Worm (Caenorhabditis elegans) whole organism, L1 larva: ENCODE data around the gene F58A3.3.

Experiments used
- C04F5.9 ChIP-seq: sonication (generic microtip); optimal IDR thresholded peaks from 2 replicates; lab custom pipeline; 2016; ENCODE audit warnings: missing genetic modification characterization, missing compliant biosample characterization
- C16A3.4 ChIP-seq: fragments of 150-350 bp; optimal IDR thresholded peaks from 2 replicates; lab custom pipeline; 2014; ENCODE audit warnings: missing biosample characterization, missing genetic modification characterization
- C34B4.2 ChIP-seq: sonication (generic microtip); optimal IDR thresholded peaks from 2 replicates; lab custom pipeline; 2017; ENCODE audit warnings: mild to moderate bottlenecking, missing genetic modification characterization, missing compliant biosample characterization
- F16B12.6 ChIP-seq: fragments of 150-350 bp; optimal IDR thresholded peaks from 2 replicates; lab custom pipeline; 2014; ENCODE audit warnings: missing biosample characterization, missing genetic modification characterization
- aha-1 ChIP-seq: fragments of 150-350 bp; optimal IDR thresholded peaks from 2 replicates; lab custom pipeline; 2014; ENCODE audit warnings: missing biosample characterization, missing genetic modification characterization
- blmp-1 ChIP-seq: fragments of 150-350 bp; optimal IDR thresholded peaks from 2 replicates; lab custom pipeline; 2014; ENCODE audit warnings: missing biosample characterization, missing genetic modification characterization
- ceh-63 ChIP-seq: fragments of 200-800 bp; sonication (Bioruptor generic); optimal IDR thresholded peaks from 2 replicates; lab custom pipeline; 2018; ENCODE audit warnings: mild to moderate bottlenecking, missing genetic modification characterization, missing compliant biosample characterization
- ceh-8 ChIP-seq: fragments of 200-800 bp; sonication (Bioruptor generic); optimal IDR thresholded peaks from 2 replicates; lab custom pipeline; 2018; ENCODE audit warnings: mild to moderate bottlenecking, missing genetic modification characterization, moderate library complexity, missing compliant biosample characterization
- ceh-82 ChIP-seq, 3 experiments: fragments of 150-350 bp in 1 of 3; sonication (generic microtip) in 2 of 3; optimal IDR thresholded peaks; 2 replicates each; lab custom pipeline; 2014 to 2017; ENCODE audit warnings: missing biosample characterization in 3 of 3, missing genetic modification characterization in 3 of 3
- ceh-88 ChIP-seq: fragments of 200-800 bp; sonication (Bioruptor generic); IDR thresholded peaks from 2 replicates; pipeline ENCODE4 v1.3.6; 2022; ENCODE audit warnings: missing genetic modification characterization, missing compliant biosample characterization
- ceh-90 ChIP-seq: sonication (generic microtip); optimal IDR thresholded peaks from 2 replicates; lab custom pipeline; 2016; ENCODE audit warnings: missing genetic modification characterization, missing compliant biosample characterization
- ces-1 ChIP-seq: fragments of 150-350 bp; optimal IDR thresholded peaks from 2 replicates; lab custom pipeline; 2014; ENCODE audit warnings: missing biosample characterization, missing genetic modification reagents, missing genetic modification characterization
- dpl-1 ChIP-seq, 3 experiments: fragments of 150-350 bp in 2 of 3; sonication (generic microtip) in 1 of 3; optimal IDR thresholded peaks; 2 replicates each; lab custom pipeline; 2014 to 2017; ENCODE audit warnings: missing biosample characterization in 3 of 3, missing genetic modification characterization in 3 of 3, missing genetic modification reagents in 3 of 3
- efl-1 ChIP-seq, 4 experiments: fragments of 150-350 bp; optimal IDR thresholded peaks in 3 of 4; peaks in 1 of 4; 1 replicate in 1 of 4; 2 replicates in 3 of 4; lab custom pipeline; 2014; ENCODE audit warnings: missing biosample characterization in 2 of 4, missing genetic modification characterization in 2 of 4, missing genetic modification reagents in 2 of 4
- efl-3 ChIP-seq: fragments of 200-800 bp; sonication (Bioruptor generic); optimal IDR thresholded peaks from 2 replicates; lab custom pipeline; 2018; ENCODE audit warnings: mild to moderate bottlenecking, missing genetic modification characterization, missing compliant biosample characterization
- elt-2 ChIP-seq: sonication (generic microtip); optimal IDR thresholded peaks from 2 replicates; lab custom pipeline; 2016; ENCODE audit warnings: missing genetic modification characterization, mild to moderate bottlenecking, inconsistent platforms, missing compliant biosample characterization, missing genetic modification reagents
- elt-3 ChIP-seq, 6 experiments: fragments of 150-350 bp in 1 of 6; sonication (generic microtip); optimal IDR thresholded peaks; 2 replicates each; lab custom pipeline; 2017 to 2018; ENCODE audit warnings: missing biosample characterization in 6 of 6, missing genetic modification characterization in 6 of 6, inconsistent platforms in 1 of 6
- fkh-4 ChIP-seq: sonication (generic microtip); optimal IDR thresholded peaks from 2 replicates; lab custom pipeline; 2016; ENCODE audit warnings: missing compliant biosample characterization, missing genetic modification characterization, borderline replicate concordance
- fos-1 ChIP-seq: fragments of 150-350 bp; optimal IDR thresholded peaks from 2 replicates; lab custom pipeline; 2014; ENCODE audit warnings: missing biosample characterization, missing genetic modification characterization
- hlh-4 ChIP-seq: sonication (generic microtip); optimal IDR thresholded peaks from 2 replicates; lab custom pipeline; 2016; ENCODE audit warnings: mild to moderate bottlenecking, missing genetic modification characterization, missing compliant biosample characterization
- hpl-2 ChIP-seq: fragments of 150-350 bp; optimal IDR thresholded peaks from 2 replicates; lab custom pipeline; 2014; ENCODE audit warnings: missing biosample characterization, missing genetic modification reagents, missing genetic modification characterization
- irx-1 ChIP-seq: sonication (generic microtip); optimal IDR thresholded peaks from 2 replicates; lab custom pipeline; 2016; ENCODE audit warnings: missing genetic modification characterization, missing compliant biosample characterization
- lin-14 ChIP-seq: fragments of 200-800 bp; sonication (Bioruptor generic); optimal IDR thresholded peaks from 2 replicates; lab custom pipeline; 2018; ENCODE audit warnings: mild to moderate bottlenecking, missing genetic modification characterization, moderate library complexity, missing compliant biosample characterization
- lin-15B ChIP-seq: fragments of 150-350 bp; sonication (generic microtip); optimal IDR thresholded peaks from 3 replicates; lab custom pipeline; 2014; ENCODE audit warnings: missing biosample characterization, missing genetic modification characterization
- lin-35 ChIP-seq, 2 experiments: fragments of 150-350 bp; optimal IDR thresholded peaks; 2 replicates each; lab custom pipeline; 2014; ENCODE audit warnings: missing biosample characterization in 2 of 2, missing genetic modification characterization in 2 of 2, missing genetic modification reagents in 2 of 2
- lir-3 ChIP-seq: sonication (generic microtip); optimal IDR thresholded peaks from 2 replicates; lab custom pipeline; 2016; ENCODE audit warnings: mild to moderate bottlenecking, missing genetic modification characterization, moderate library complexity, missing compliant biosample characterization; ENCODE audit not compliant: poor library complexity
- lsy-2 ChIP-seq, 2 experiments: fragments of 150-350 bp; optimal IDR thresholded peaks; 2 replicates each; lab custom pipeline; 2014; ENCODE audit warnings: missing biosample characterization in 2 of 2, missing genetic modification characterization in 2 of 2
- mab-9 ChIP-seq: fragments of 200-800 bp; sonication (Bioruptor generic); IDR thresholded peaks from 2 replicates; pipeline ENCODE4 v1.3.6; 2022; ENCODE audit warnings: missing genetic modification reagents, missing genetic modification characterization, missing compliant biosample characterization
- mef-2 ChIP-seq: fragments of 150-350 bp; optimal IDR thresholded peaks from 2 replicates; lab custom pipeline; 2014; ENCODE audit warnings: missing biosample characterization, missing genetic modification characterization
- nhr-12 ChIP-seq: sonication (generic microtip); optimal IDR thresholded peaks from 2 replicates; lab custom pipeline; 2017; ENCODE audit warnings: missing biosample characterization, missing genetic modification characterization
- nhr-19 ChIP-seq: fragments of 200-800 bp; sonication (Bioruptor generic); conservative IDR thresholded peaks from 2 replicates; pipeline ENCODE4 v1.3.6; 2022; ENCODE audit warnings: missing genetic modification characterization, missing compliant biosample characterization
- nhr-237 ChIP-seq: fragments of 150-350 bp; optimal IDR thresholded peaks from 2 replicates; lab custom pipeline; 2014; ENCODE audit warnings: missing biosample characterization, missing genetic modification characterization
- nhr-47 ChIP-seq: sonication (generic microtip); optimal IDR thresholded peaks from 2 replicates; lab custom pipeline; 2016; ENCODE audit warnings: mild to moderate bottlenecking, missing genetic modification characterization, moderate library complexity, missing compliant biosample characterization
- nhr-76 ChIP-seq: sonication (generic microtip); optimal IDR thresholded peaks from 2 replicates; lab custom pipeline; 2017; ENCODE audit warnings: missing biosample characterization, missing genetic modification characterization
- nhr-77 ChIP-seq: fragments of 150-350 bp; optimal IDR thresholded peaks from 2 replicates; lab custom pipeline; 2014; ENCODE audit warnings: missing biosample characterization, missing genetic modification characterization
- nhr-84 ChIP-seq: sonication (generic microtip); optimal IDR thresholded peaks from 2 replicates; lab custom pipeline; 2017; ENCODE audit warnings: missing biosample characterization, missing genetic modification characterization
- pag-3 ChIP-seq: sonication (generic microtip); optimal IDR thresholded peaks from 2 replicates; lab custom pipeline; 2017; ENCODE audit warnings: missing genetic modification characterization, mild to moderate bottlenecking, missing compliant biosample characterization, antibody characterized with exemption, borderline replicate concordance; ENCODE audit not compliant: insufficient read depth
- pax-3 ChIP-seq: fragments of 200-800 bp; sonication (Bioruptor generic); optimal IDR thresholded peaks from 2 replicates; lab custom pipeline; 2018; ENCODE audit warnings: mild to moderate bottlenecking, missing genetic modification characterization, moderate library complexity, missing compliant biosample characterization
- pqm-1 ChIP-seq: sonication (generic microtip); optimal IDR thresholded peaks from 3 replicates; lab custom pipeline; 2017; ENCODE audit warnings: missing biosample characterization, missing genetic modification characterization
- snu-23 ChIP-seq: sonication (generic microtip); optimal IDR thresholded peaks from 2 replicates; lab custom pipeline; 2016; ENCODE audit warnings: missing genetic modification characterization, missing compliant biosample characterization
- sup-37 ChIP-seq: fragments of 200-800 bp; sonication (Bioruptor generic); optimal IDR thresholded peaks from 2 replicates; lab custom pipeline; 2018; ENCODE audit warnings: mild to moderate bottlenecking, missing genetic modification characterization, missing compliant biosample characterization
- swsn-7 ChIP-seq: sonication (generic microtip); optimal IDR thresholded peaks from 2 replicates; lab custom pipeline; 2016; ENCODE audit warnings: missing genetic modification characterization, missing compliant biosample characterization
- tbx-2 ChIP-seq: sonication (generic microtip); optimal IDR thresholded peaks from 2 replicates; lab custom pipeline; 2016; ENCODE audit warnings: missing genetic modification characterization, missing compliant biosample characterization
- tlp-1 ChIP-seq: fragments of 150-350 bp; optimal IDR thresholded peaks from 2 replicates; lab custom pipeline; 2014; ENCODE audit warnings: missing biosample characterization, missing genetic modification characterization
- unc-30 ChIP-seq: sonication (generic microtip); optimal IDR thresholded peaks from 2 replicates; lab custom pipeline; 2017; ENCODE audit warnings: missing biosample characterization, missing genetic modification characterization
- unc-62 ChIP-seq: fragments of 150-350 bp; optimal IDR thresholded peaks from 2 replicates; lab custom pipeline; 2014; ENCODE audit warnings: missing biosample characterization, missing genetic modification reagents, missing genetic modification characterization
- unc-98 ChIP-seq: fragments of 200-800 bp; sonication (Bioruptor generic); IDR thresholded peaks from 2 replicates; pipeline ENCODE4 v1.3.6; 2022; ENCODE audit warnings: missing genetic modification characterization, missing compliant biosample characterization
- vab-15 ChIP-seq: sonication (generic microtip); optimal IDR thresholded peaks from 2 replicates; lab custom pipeline; 2017; ENCODE audit warnings: missing genotype, mild to moderate bottlenecking, missing genetic modification characterization, missing compliant biosample characterization
- xbp-1 ChIP-seq: sonication (generic microtip); optimal IDR thresholded peaks from 2 replicates; lab custom pipeline; 2016; ENCODE audit warnings: missing genetic modification characterization, missing compliant biosample characterization
- zip-4 ChIP-seq: fragments of 200-800 bp; sonication (Bioruptor generic); optimal IDR thresholded peaks from 2 replicates; lab custom pipeline; 2018; ENCODE audit warnings: mild to moderate bottlenecking, missing genetic modification characterization, moderate library complexity, missing compliant biosample characterization
- ztf-11 ChIP-seq, 2 experiments: sonication (generic microtip); optimal IDR thresholded peaks; 2 replicates each; lab custom pipeline; 2016 to 2017; ENCODE audit warnings: missing genetic modification characterization in 2 of 2, missing biosample characterization in 1 of 2, missing compliant biosample characterization in 1 of 2

The F58A3.3 gene

DNA sequence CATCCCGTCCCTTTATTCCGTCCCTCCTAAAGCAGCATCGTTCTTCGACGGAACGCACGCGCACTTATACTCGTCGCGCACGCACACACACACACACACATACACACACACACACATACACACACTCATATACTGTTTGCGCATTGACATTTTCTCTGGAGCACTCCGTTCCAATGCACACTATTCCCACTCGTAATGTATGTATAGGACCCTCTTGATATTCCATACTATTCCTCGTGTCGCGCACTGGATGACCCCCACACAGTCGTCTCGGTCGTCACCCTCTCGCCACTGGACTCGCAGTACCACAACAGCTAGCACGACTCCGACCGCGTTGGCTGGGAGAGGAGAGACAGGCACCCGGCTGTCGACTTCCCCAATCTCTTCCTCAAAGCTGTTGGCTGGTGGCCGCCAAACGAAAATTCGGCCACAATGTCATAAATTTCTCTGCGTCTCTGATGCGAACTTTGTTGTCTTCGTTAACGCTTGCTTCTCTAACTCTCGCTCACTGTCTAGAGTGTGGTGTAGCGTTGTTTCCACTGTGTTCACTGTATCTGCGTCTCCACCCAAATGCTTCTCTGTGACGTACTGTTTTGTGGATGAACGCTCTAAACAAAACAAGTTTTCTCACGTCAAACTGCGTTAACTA lies 18.7 kb downstream of the F58A3.3 start (continued):
- TF ChIP-seq snu-23, result peak; percentile 97
- TF ChIP-seq lin-35 (GFP tag; optimal IDR thresholded peaks at IDR 0.05; lab: Kevin White, UChicago), result peak; percentile 59 to 75
- peak; percentile 82 for TF ChIP-seq mef-2 (tag; lab: Kevin White, UChicago)
- TF ChIP-seq ztf-11 (tag; optimal IDR thresholded peaks at IDR 0.05; lab: Kevin White, UChicago), result peak in 1 of 2 experiments; percentile 82
- TF ChIP-seq dpl-1 (GFP tag; optimal IDR thresholded peaks at IDR 0.05; lab: Kevin White, UChicago), result peak; percentile 32 to 51 (median 40)
- no peak for TF ChIP-seq F16B12.6 (tag; lab: Kevin White, UChicago)
- TF ChIP-seq irx-1, result peak; percentile 85
- peak; percentile 66 for TF ChIP-seq fos-1 (tag; lab: Kevin White, UChicago)
- peak; percentile 56 for TF ChIP-seq sup-37
- no peak for TF ChIP-seq hlh-4
- TF ChIP-seq lin-14 (GFP tag; lab: Kevin White, UChicago), result peak; percentile 99
- TF ChIP-seq nhr-76, result peak; percentile 40
- peak; percentile 56 for TF ChIP-seq unc-98 (GFP tag; lab: Robert Waterston, UW)
- TF ChIP-seq nhr-19 (GFP tag; lab: Robert Waterston, UW), result peak; percentile 83
- TF ChIP-seq pax-3 (tag; lab: Kevin White, UChicago), result peak; percentile 72
- TF ChIP-seq zip-4 (GFP tag; lab: Kevin White, UChicago), result peak; percentile 69
- TF ChIP-seq ceh-63 (GFP tag; lab: Kevin White, UChicago), result peak; percentile 33
- no peak for TF ChIP-seq tlp-1
- TF ChIP-seq lir-3 (tag; lab: Kevin White, UChicago), result peak; percentile 86
- peak; percentile 57 for TF ChIP-seq blmp-1
- no peak for TF ChIP-seq ces-1 (GFP tag; lab: Kevin White, UChicago)
- TF ChIP-seq unc-62, result no peak
- TF ChIP-seq elt-3 (tag; optimal IDR thresholded peaks at IDR 0.05; lab: Kevin White, UChicago), result peak in 5 of 6 experiments; percentile 15 to 84 (median 42)
- TF ChIP-seq nhr-84 (tag; lab: Kevin White, UChicago), result no peak
- TF ChIP-seq lsy-2 (tag; optimal IDR thresholded peaks at IDR 0.05; lab: Kevin White, UChicago), result peak; percentile 75 to 89
- peak; percentile 38 to 77 (median 72) for TF ChIP-seq ceh-82 (tag; optimal IDR thresholded peaks at IDR 0.05; lab: Kevin White, UChicago)
- peak; percentile 43 for TF ChIP-seq fkh-4 (tag; lab: Kevin White, UChicago)
- TF ChIP-seq C34B4.2 (tag; lab: Kevin White, UChicago), result no peak
- peak; percentile 64 to 73 for TF ChIP-seq efl-1 (optimal IDR thresholded peaks at IDR 0.05; lab: Kevin White, UChicago)
- TF ChIP-seq efl-1 (GFP tag; optimal IDR thresholded peaks at IDR 0.05 in 1 of 2; lab: Kevin White, UChicago), result peak; percentile 27 to 95
- no peak for TF ChIP-seq nhr-12 (tag; lab: Kevin White, UChicago)
- TF ChIP-seq elt-2, result peak; percentile 65
- peak; percentile 82 for TF ChIP-seq aha-1 (tag; lab: Kevin White, UChicago)
- peak; percentile 91 for TF ChIP-seq nhr-77 (tag; lab: Kevin White, UChicago)
- TF ChIP-seq efl-3, result peak; percentile 78
- peak; percentile 38 for TF ChIP-seq C04F5.9 (tag; lab: Kevin White, UChicago)
- peak; percentile 69 for TF ChIP-seq ceh-88
- peak; percentile 72 for TF ChIP-seq mab-9 (GFP tag; lab: Robert Waterston, UW)
- TF ChIP-seq tbx-2, result peak; percentile 97
- peak; percentile 47 for TF ChIP-seq nhr-237 (tag; lab: Kevin White, UChicago)
- TF ChIP-seq swsn-7 (tag; lab: Kevin White, UChicago), result peak; percentile 95
- TF ChIP-seq lin-15B (tag; lab: Kevin White, UChicago), result peak; percentile 10
- TF ChIP-seq ceh-90, result peak; percentile 51
- no peak for TF ChIP-seq vab-15 (tag; lab: Kevin White, UChicago)
- no peak for TF ChIP-seq pqm-1
- peak; percentile 94 for TF ChIP-seq nhr-47 (tag; lab: Kevin White, UChicago)
- no peak for TF ChIP-seq unc-30 (tag; lab: Kevin White, UChicago)
- TF ChIP-seq ceh-8, result peak; percentile 64
- TF ChIP-seq pag-3 (tag; lab: Kevin White, UChicago), result peak; percentile 65
- peak; percentile 39 for TF ChIP-seq hpl-2 (GFP tag; lab: Kevin White, UChicago)
- peak; percentile 90 for TF ChIP-seq xbp-1 (tag; lab: Kevin White, UChicago)
- TF ChIP-seq C16A3.4 (tag; lab: Kevin White, UChicago), result peak; percentile 88
